Worm (Caenorhabditis elegans) whole organism, late embryonic: ENCODE results near the gene irld-4.

ENCODE experiments used
- F13H6.1 ChIP-seq: sonication (generic microtip); optimal IDR thresholded peaks from 2 replicates; lab custom pipeline; 2016; ENCODE audit warnings: missing genetic modification characterization, missing compliant biosample characterization
- Y22D7AL.16 ChIP-seq: sonication (generic microtip); optimal IDR thresholded peaks from 2 replicates; lab custom pipeline; 2016; ENCODE audit warnings: missing genetic modification characterization, missing compliant biosample characterization
- ama-1 ChIP-seq: fragments of 150-350 bp; optimal IDR thresholded peaks from 2 replicates; lab custom pipeline; 2014
- ceh-19 ChIP-seq: fragments of 200-800 bp; sonication (Bioruptor generic); optimal IDR thresholded peaks from 2 replicates; lab custom pipeline; 2018; ENCODE audit warnings: mild to moderate bottlenecking, missing genetic modification characterization, missing compliant biosample characterization
- nhr-11 ChIP-seq: fragments of 150-350 bp; optimal IDR thresholded peaks from 2 replicates; lab custom pipeline; 2014; ENCODE audit warnings: missing biosample characterization, missing genetic modification characterization
- nhr-232 ChIP-seq: sonication (generic microtip); optimal IDR thresholded peaks from 2 replicates; lab custom pipeline; 2016; ENCODE audit warnings: missing genetic modification characterization, missing compliant biosample characterization
- pha-4 ChIP-seq: fragments of 150-350 bp; optimal IDR thresholded peaks from 2 replicates; lab custom pipeline; 2018; ENCODE audit warnings: missing biosample characterization, missing genetic modification reagents, missing genetic modification characterization
- pros-1 ChIP-seq: fragments of 150-350 bp; optimal IDR thresholded peaks from 2 replicates; lab custom pipeline; 2014; ENCODE audit warnings: missing biosample characterization, missing genetic modification reagents, missing genetic modification characterization
- tbx-2 ChIP-seq: sonication (generic microtip); optimal IDR thresholded peaks from 2 replicates; lab custom pipeline; 2016; ENCODE audit warnings: missing genetic modification characterization, missing compliant biosample characterization

DNA sequence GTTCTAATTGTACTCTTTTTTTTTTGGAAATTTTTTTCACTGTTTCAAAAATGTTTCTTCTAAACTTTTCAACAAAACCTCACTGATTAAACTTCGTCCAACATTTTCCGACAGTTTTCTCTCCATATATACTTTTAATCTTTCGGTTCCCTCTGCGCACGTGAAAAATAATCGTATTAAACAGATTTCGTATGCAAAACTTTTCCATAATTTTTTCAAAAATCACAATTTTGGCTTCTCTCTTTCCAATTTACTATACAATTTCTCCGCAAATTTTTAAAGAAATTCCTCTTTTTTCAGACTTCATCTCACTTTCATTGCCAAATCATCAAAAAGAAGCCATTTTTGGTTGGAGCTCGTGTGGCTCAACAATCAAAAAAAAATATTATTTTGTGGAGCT lies 16.6 kb upstream of the irld-4 start, which contains the start of gene dmd-6:
- TF ChIP-seq pros-1 (tag; lab: Kevin White, UChicago) (no peak), Y22D7AL.16 (tag; lab: Kevin White, UChicago) (no peak), ama-1 (lab: Kevin White, UChicago) (no peak), tbx-2 (no peak), F13H6.1 (tag; lab: Kevin White, UChicago) (no peak), nhr-11 (tag; lab: Kevin White, UChicago) (no peak), pha-4 (tag; lab: Kevin White, UChicago) (no peak), nhr-232 (tag; lab: Kevin White, UChicago) (no peak), ceh-19 (GFP tag; lab: Kevin White, UChicago) (no peak)
